Fruit fly (Drosophila melanogaster) whole organism, embryonic: ENCODE results near the gene Fign.

Source experiments
- CG10274 ChIP-seq: fragments of 200-800 bp; sonication (Bioruptor generic); optimal IDR thresholded peaks from 3 replicates; lab custom pipeline; 2017; ENCODE audit warnings: missing biosample characterization, mild to moderate bottlenecking, missing genetic modification characterization
- CG11456 ChIP-seq: fragments of 200-800 bp; sonication (Bioruptor generic); IDR thresholded peaks from 3 replicates; pipeline ENCODE4 v1.3.6; 2022; ENCODE audit warnings: missing biosample characterization, missing genetic modification characterization
- CG12155 ChIP-seq: fragments of 200-800 bp; sonication (Bioruptor generic); optimal IDR thresholded peaks from 3 replicates; lab custom pipeline; 2016; ENCODE audit warnings: missing biosample characterization, missing genetic modification characterization
- CG13624 ChIP-seq: fragments of 200-800 bp; sonication (Bioruptor generic); optimal IDR thresholded peaks from 2 replicates; lab custom pipeline; 2016; ENCODE audit warnings: missing biosample characterization, missing genetic modification characterization
- CG15073 ChIP-seq: fragments of 200-800 bp; sonication (Bioruptor generic); optimal IDR thresholded peaks from 2 replicates; lab custom pipeline; 2016; ENCODE audit warnings: missing biosample characterization, missing genetic modification characterization
- CG1529 ChIP-seq: fragments of 200-800 bp; sonication (Bioruptor generic); optimal IDR thresholded peaks from 3 replicates; lab custom pipeline; 2018; ENCODE audit warnings: missing biosample characterization, missing genetic modification characterization
- CG15696 ChIP-seq: fragments of 200-800 bp; sonication (Bioruptor generic); optimal IDR thresholded peaks from 2 replicates; lab custom pipeline; 2019; ENCODE audit warnings: missing biosample characterization, mild to moderate bottlenecking, missing genetic modification characterization, moderate library complexity
- CG17186 ChIP-seq: fragments of 200-800 bp; sonication (Bioruptor generic); optimal IDR thresholded peaks from 3 replicates; lab custom pipeline; 2017; ENCODE audit warnings: missing biosample characterization, missing genetic modification reagents, missing genetic modification characterization
- CG17912 ChIP-seq: fragments of 200-800 bp; sonication (Bioruptor generic); optimal IDR thresholded peaks from 2 replicates; lab custom pipeline; 2018; ENCODE audit warnings: missing biosample characterization, mild to moderate bottlenecking, missing genetic modification characterization
- CG18476 ChIP-seq: fragments of 200-800 bp; sonication (Bioruptor generic); optimal IDR thresholded peaks from 2 replicates; lab custom pipeline; 2016; ENCODE audit warnings: missing biosample characterization, mild to moderate bottlenecking, missing genetic modification characterization
- CG2875 ChIP-seq: fragments of 200-800 bp; sonication (Bioruptor generic); optimal IDR thresholded peaks from 2 replicates; lab custom pipeline; 2017; ENCODE audit warnings: missing biosample characterization, mild to moderate bottlenecking, missing genetic modification characterization, missing genetic modification reagents
- CG34224 ChIP-seq: fragments of 200-800 bp; sonication (Bioruptor generic); IDR thresholded peaks from 3 replicates; pipeline ENCODE4 v1.3.6; 2022; ENCODE audit warnings: missing biosample characterization, missing genetic modification characterization; ENCODE audit not compliant: partially characterized antibody
- CG34422 ChIP-seq: fragments of 200-800 bp; sonication (Bioruptor generic); IDR thresholded peaks from 3 replicates; pipeline ENCODE4 v1.3.6; 2022; ENCODE audit warnings: missing biosample characterization, missing genetic modification characterization
- CG4282 ChIP-seq: fragments of 200-800 bp; sonication (Bioruptor generic); optimal IDR thresholded peaks from 2 replicates; lab custom pipeline; 2016; ENCODE audit warnings: missing biosample characterization, missing genetic modification characterization
- CG4404 ChIP-seq: fragments of 200-800 bp; sonication (Bioruptor generic); IDR thresholded peaks from 2 replicates; pipeline ENCODE4 v1.3.6; 2022; ENCODE audit warnings: missing biosample characterization, missing genetic modification characterization
- CG6683 ChIP-seq: fragments of 200-800 bp; sonication (Bioruptor generic); optimal IDR thresholded peaks from 2 replicates; lab custom pipeline; 2017; ENCODE audit warnings: missing biosample characterization, mild to moderate bottlenecking, missing genetic modification characterization, missing genetic modification reagents
- CG6791 ChIP-seq: fragments of 200-800 bp; sonication (Bioruptor generic); IDR thresholded peaks from 3 replicates; pipeline ENCODE4 v1.3.6; 2022; ENCODE audit warnings: missing biosample characterization, missing genetic modification characterization; ENCODE audit not compliant: partially characterized antibody
- CG7271 ChIP-seq: fragments of 200-800 bp; sonication (Bioruptor generic); optimal IDR thresholded peaks from 2 replicates; lab custom pipeline; 2018; ENCODE audit warnings: missing biosample characterization, mild to moderate bottlenecking, missing genetic modification characterization, moderate library complexity
- CG7928 ChIP-seq: fragments of 200-800 bp; sonication (Bioruptor generic); optimal IDR thresholded peaks from 2 replicates; lab custom pipeline; 2017; ENCODE audit warnings: missing biosample characterization, mild to moderate bottlenecking, missing genetic modification characterization
- CG8281 ChIP-seq: fragments of 200-800 bp; sonication (Bioruptor generic); optimal IDR thresholded peaks from 2 replicates; lab custom pipeline; 2018; ENCODE audit warnings: missing biosample characterization, mild to moderate bottlenecking, missing genetic modification characterization, moderate library complexity
- CG8765 ChIP-seq: fragments of 200-800 bp; sonication (Bioruptor generic); IDR thresholded peaks from 2 replicates; pipeline ENCODE4 v1.3.6; 2022; ENCODE audit warnings: missing biosample characterization, missing genetic modification characterization
- CG9797 ChIP-seq: fragments of 200-800 bp; sonication (Bioruptor generic); optimal IDR thresholded peaks from 3 replicates; lab custom pipeline; 2018; ENCODE audit warnings: missing biosample characterization, mild to moderate bottlenecking, missing genetic modification characterization
- CG9876 ChIP-seq: fragments of 200-800 bp; sonication (Bioruptor generic); optimal IDR thresholded peaks from 2 replicates; lab custom pipeline; 2016; ENCODE audit warnings: missing biosample characterization, missing genetic modification characterization
- CoRest ChIP-seq: fragments of 200-800 bp; sonication (Bioruptor generic); optimal IDR thresholded peaks from 3 replicates; lab custom pipeline; 2018; ENCODE audit warnings: missing biosample characterization, mild to moderate bottlenecking, missing genetic modification characterization, moderate library complexity
- Fer1 ChIP-seq: fragments of 200-800 bp; sonication (Bioruptor generic); optimal IDR thresholded peaks from 2 replicates; lab custom pipeline; 2017; ENCODE audit warnings: missing biosample characterization, mild to moderate bottlenecking, missing genetic modification characterization
- MBD-R2 ChIP-seq: fragments of 200-800 bp; sonication (Bioruptor generic); IDR thresholded peaks from 2 replicates; pipeline ENCODE4 v1.3.6; 2022; ENCODE audit warnings: missing biosample characterization, missing genetic modification characterization
- Max ChIP-seq: fragments of 200-800 bp; sonication (Bioruptor generic); optimal IDR thresholded peaks from 2 replicates; lab custom pipeline; 2016; ENCODE audit warnings: missing biosample characterization, mild to moderate bottlenecking, missing genetic modification characterization
- PHDP ChIP-seq: fragments of 200-800 bp; sonication (Bioruptor generic); optimal IDR thresholded peaks from 3 replicates; lab custom pipeline; 2018; ENCODE audit warnings: missing biosample characterization, mild to moderate bottlenecking, missing genetic modification characterization, moderate library complexity
- Sry-β ChIP-seq: fragments of 200-800 bp; sonication (Bioruptor generic); optimal IDR thresholded peaks from 2 replicates; lab custom pipeline; 2018; ENCODE audit warnings: missing biosample characterization, mild to moderate bottlenecking, missing genetic modification characterization, moderate library complexity
- Vsx1 ChIP-seq: fragments of 200-800 bp; sonication (Bioruptor generic); optimal IDR thresholded peaks from 2 replicates; lab custom pipeline; 2017; ENCODE audit warnings: missing biosample characterization, mild to moderate bottlenecking, missing genetic modification characterization, missing genetic modification reagents
- al ChIP-seq: fragments of 200-800 bp; sonication (Bioruptor generic); IDR thresholded peaks from 2 replicates; pipeline ENCODE4 v1.3.6; 2022; ENCODE audit warnings: missing biosample characterization, missing genetic modification characterization
- cato ChIP-seq: fragments of 200-800 bp; sonication (Bioruptor generic); optimal IDR thresholded peaks from 2 replicates; lab custom pipeline; 2016; ENCODE audit warnings: missing biosample characterization, missing genetic modification characterization, borderline replicate concordance
- dati ChIP-seq: fragments of 200-800 bp; sonication (Bioruptor generic); IDR thresholded peaks from 2 replicates; pipeline ENCODE4 v1.3.6; 2022; ENCODE audit warnings: missing biosample characterization, missing genetic modification characterization
- dmrt99B ChIP-seq: fragments of 200-800 bp; sonication (Bioruptor generic); optimal IDR thresholded peaks from 2 replicates; lab custom pipeline; 2018; ENCODE audit warnings: missing biosample characterization, mild to moderate bottlenecking, missing genetic modification characterization, moderate library complexity
- en ChIP-seq: fragments of 200-800 bp; sonication (Bioruptor generic); optimal IDR thresholded peaks from 2 replicates; lab custom pipeline; 2016; ENCODE audit warnings: missing biosample characterization, missing genetic modification characterization
- fu2 ChIP-seq: fragments of 200-800 bp; sonication (Bioruptor generic); optimal IDR thresholded peaks from 2 replicates; lab custom pipeline; 2016; ENCODE audit warnings: missing biosample characterization, missing genetic modification characterization
- grn ChIP-seq: fragments of 200-800 bp; sonication (Bioruptor generic); optimal IDR thresholded peaks from 3 replicates; lab custom pipeline; 2017; ENCODE audit warnings: missing biosample characterization, missing genetic modification characterization
- ham ChIP-seq: fragments of 200-800 bp; sonication (Bioruptor generic); IDR thresholded peaks from 2 replicates; pipeline ENCODE4 v1.3.6; 2022; ENCODE audit warnings: missing biosample characterization, missing genetic modification characterization
- hb ChIP-seq: fragments of 200-800 bp; sonication (Bioruptor generic); IDR thresholded peaks from 3 replicates; pipeline ENCODE4 v1.3.6; 2022; ENCODE audit warnings: missing biosample characterization, missing genetic modification characterization; ENCODE audit not compliant: partially characterized antibody
- odd ChIP-seq: fragments of 200-800 bp; sonication (Bioruptor generic); optimal IDR thresholded peaks from 2 replicates; lab custom pipeline; 2017; ENCODE audit warnings: missing biosample characterization, mild to moderate bottlenecking, missing genetic modification characterization
- run ChIP-seq: fragments of 200-800 bp; sonication (Bioruptor generic); optimal IDR thresholded peaks from 3 replicates; lab custom pipeline; 2018; ENCODE audit warnings: missing biosample characterization, mild to moderate bottlenecking, missing genetic modification characterization
- sna ChIP-seq: fragments of 200-800 bp; sonication (Bioruptor generic); IDR thresholded peaks from 2 replicates; pipeline ENCODE4 v1.3.6; 2022; ENCODE audit warnings: missing biosample characterization, missing genetic modification characterization; ENCODE audit not compliant: partially characterized antibody
- z ChIP-seq: fragments of 200-800 bp; sonication (Bioruptor generic); IDR thresholded peaks from 3 replicates; pipeline ENCODE4 v1.3.6; 2022; ENCODE audit warnings: missing biosample characterization, missing genetic modification characterization
- zen ChIP-seq: fragments of 200-800 bp; sonication (Bioruptor generic); optimal IDR thresholded peaks from 3 replicates; lab custom pipeline; 2018; ENCODE audit warnings: missing biosample characterization, mild to moderate bottlenecking, missing genetic modification characterization, moderate library complexity
- zen2 ChIP-seq: fragments of 200-800 bp; sonication (Bioruptor generic); IDR thresholded peaks from 3 replicates; pipeline ENCODE4 v1.3.6; 2022; ENCODE audit warnings: missing biosample characterization, missing genetic modification characterization; ENCODE audit not compliant: partially characterized antibody

Fign gene

DNA sequence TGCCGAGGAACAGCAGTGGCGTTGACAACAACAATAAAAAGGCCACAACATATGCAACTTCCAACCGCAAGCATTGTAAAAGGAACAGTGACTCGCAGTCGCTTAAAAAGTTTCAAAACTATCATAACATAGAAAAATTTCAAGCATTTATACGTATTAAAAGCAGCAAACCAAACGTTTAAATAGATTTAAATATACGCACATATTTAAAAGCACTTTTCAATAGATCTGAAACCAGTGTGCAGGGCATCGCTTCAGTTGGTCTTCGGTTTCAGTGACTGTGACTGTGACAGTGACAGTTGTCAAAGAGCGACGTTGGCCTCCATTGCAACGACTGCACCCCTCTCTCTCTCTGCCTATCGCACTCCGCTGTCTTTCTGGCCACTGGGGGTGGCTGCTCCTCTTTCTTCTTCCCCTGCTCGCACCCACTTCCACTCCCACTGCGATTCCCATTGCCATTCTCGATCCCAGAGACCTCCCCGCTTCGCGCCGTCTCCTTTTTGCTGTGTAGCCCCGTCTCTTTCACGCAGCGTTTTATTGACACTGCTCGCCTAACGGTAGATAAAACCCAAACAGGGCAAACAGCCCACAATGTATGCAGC, 28.6 kb upstream of the Fign start (continued):
- peak; percentile 66 for TF ChIP-seq cato
- TF ChIP-seq CG15073, result no peak
- TF ChIP-seq CG8281 (tag; lab: Kevin White, UChicago), result peak; percentile 41
- peak; percentile 61 for TF ChIP-seq CG4404 (GFP tag; lab: Robert Waterston, UW)
- TF ChIP-seq CG18476 (GFP tag; lab: Kevin White, UChicago), result peak; percentile 51
- TF ChIP-seq CG6683 (GFP tag; lab: Kevin White, UChicago), result peak; percentile 24
- peak; percentile 84 for TF ChIP-seq CG2875 (GFP tag; lab: Kevin White, UChicago)
- no peak; the same call in 1 of the 2 replicates for TF ChIP-seq CG8765 (GFP tag; lab: Robert Waterston, UW)
- TF ChIP-seq CG12155, result no peak
- no peak for TF ChIP-seq CG9797 (GFP tag; lab: Kevin White, UChicago)
- TF ChIP-seq CG9876 (GFP tag; lab: Kevin White, UChicago), result no peak
- peak; percentile 50 for TF ChIP-seq en (GFP tag; lab: Kevin White, UChicago)
- TF ChIP-seq Fer1 (GFP tag; lab: Kevin White, UChicago), result no peak
- TF ChIP-seq CG7928, result no peak
- peak; percentile 71 for TF ChIP-seq dati (GFP tag; lab: Robert Waterston, UW)
- TF ChIP-seq MBD-R2 (GFP tag; lab: Robert Waterston, UW), result no peak
- TF ChIP-seq PHDP, result peak; percentile 82
- peak; percentile 38 for TF ChIP-seq CG13624
- TF ChIP-seq Sry-β, result peak; percentile 39
- 0 out of 2 replicates have a peak, but pooled peaks have one; percentile 40 for TF ChIP-seq al (GFP tag; lab: Robert Waterston, UW)
- peak; percentile 81 for TF ChIP-seq run (tag; lab: Kevin White, UChicago)
- TF ChIP-seq odd (GFP tag; lab: Kevin White, UChicago), result peak; percentile 35
- TF ChIP-seq CG7271 (tag; lab: Kevin White, UChicago), result peak; percentile 2
- peak; percentile 59 for TF ChIP-seq CoRest (tag; lab: Kevin White, UChicago)
- TF ChIP-seq CG10274 (GFP tag; lab: Kevin White, UChicago), result peak; percentile 6
- peak; percentile 27 for TF ChIP-seq Vsx1 (GFP tag; lab: Kevin White, UChicago)
- no peak for TF ChIP-seq CG4282 (GFP tag; lab: Kevin White, UChicago)
- no peak for TF ChIP-seq CG17912 (GFP tag; lab: Kevin White, UChicago)
- no peak for TF ChIP-seq grn
- peak; percentile 55; the same call in 2 of the 3 replicates for TF ChIP-seq hb
- TF ChIP-seq dmrt99B (tag; lab: Kevin White, UChicago), result peak; percentile 94
- TF ChIP-seq CG11456 (GFP tag; lab: Robert Waterston, UW), result peak; percentile 75
- TF ChIP-seq CG34422, result peak; percentile 92
- peak; percentile 50; the same call in 1 of the 3 replicates for TF ChIP-seq z (GFP tag; lab: Robert Waterston, UW)
- peak; percentile 1 for TF ChIP-seq Max (GFP tag; lab: Kevin White, UChicago)
- TF ChIP-seq ham (GFP tag; lab: Robert Waterston, UW), result no peak
- peak; percentile 80 for TF ChIP-seq CG17186 (GFP tag; lab: Kevin White, UChicago)
- TF ChIP-seq CG6791 (GFP tag; lab: Robert Waterston, UW), result peak; percentile 41; the same call in 1 of the 3 replicates
- TF ChIP-seq CG1529, result peak; percentile 85
- peak; percentile 48 for TF ChIP-seq zen
- no peak for TF ChIP-seq CG15696 (tag; lab: Kevin White, UChicago)
- TF ChIP-seq CG34224 (GFP tag; lab: Robert Waterston, UW), result no peak
- TF ChIP-seq sna (GFP tag; lab: Robert Waterston, UW), result peak; percentile 57; the same call in 1 of the 2 replicates
- peak; percentile 12 for TF ChIP-seq fu2
- TF ChIP-seq zen2 (GFP tag; lab: Robert Waterston, UW), result no peak
